Worm (Caenorhabditis elegans) whole organism, L2 larva: ENCODE results near the gene fbxa-118.

Source experiments
- C34F6.9 ChIP-seq: fragments of 150-350 bp; optimal IDR thresholded peaks from 2 replicates; lab custom pipeline; 2014; ENCODE audit warnings: missing biosample characterization, missing genetic modification characterization
- F13H6.1 ChIP-seq: sonication (generic microtip); optimal IDR thresholded peaks from 2 replicates; lab custom pipeline; 2016; ENCODE audit warnings: missing genetic modification characterization, missing compliant biosample characterization
- ama-1 ChIP-seq: fragments of 150-350 bp; optimal IDR thresholded peaks from 2 replicates; lab custom pipeline; 2018; ENCODE audit warnings: inconsistent platforms
- ceh-82 ChIP-seq: fragments of 150-350 bp; optimal IDR thresholded peaks from 2 replicates; lab custom pipeline; 2014; ENCODE audit warnings: missing biosample characterization, missing genetic modification characterization
- nhr-6 ChIP-seq: fragments of 150-350 bp; optimal IDR thresholded peaks from 2 replicates; lab custom pipeline; 2014; ENCODE audit warnings: missing biosample characterization, missing genetic modification characterization
- sma-3 ChIP-seq: sonication (generic microtip); optimal IDR thresholded peaks from 2 replicates; lab custom pipeline; 2016; ENCODE audit warnings: missing genetic modification reagents, missing genetic modification characterization, missing compliant biosample characterization
- snpc-4 ChIP-seq: fragments of 150-350 bp; optimal IDR thresholded peaks from 2 replicates; lab custom pipeline; 2014; ENCODE audit warnings: missing biosample characterization, missing genetic modification characterization
- unc-62 ChIP-seq: fragments of 150-350 bp; optimal IDR thresholded peaks from 2 replicates; lab custom pipeline; 2014; ENCODE audit warnings: missing biosample characterization, missing genetic modification reagents, missing genetic modification characterization
- ztf-4 ChIP-seq: fragments of 150-350 bp; optimal IDR thresholded peaks from 2 replicates; lab custom pipeline; 2014; ENCODE audit warnings: missing biosample characterization, missing genetic modification characterization

ce11 chrV:19738117-19738516 lies 39.0 kb downstream of the fbxa-118 start, which contains the start of gene fbxa-131:
- TF ChIP-seq ceh-82 (tag; lab: Kevin White, UChicago) (no peak), ztf-4 (tag; lab: Kevin White, UChicago) (no peak), C34F6.9 (tag; lab: Kevin White, UChicago) (no peak), snpc-4 (no peak), unc-62 (GFP tag; lab: Kevin White, UChicago) (no peak), nhr-6 (tag; lab: Kevin White, UChicago) (no peak), F13H6.1 (tag; lab: Kevin White, UChicago) (no peak), ama-1 (no peak), sma-3 (no peak)
